Fruit fly (Drosophila melanogaster) whole organism, adult: ENCODE data around the gene CG18088.

ENCODE experiments used
- CG11617 ChIP-seq: fragments of 200-800 bp; sonication (Bioruptor generic); optimal IDR thresholded peaks from 2 replicates; lab custom pipeline; 2017; ENCODE audit warnings: mild to moderate bottlenecking, missing biosample characterization, missing genetic modification reagents, missing genetic modification characterization
- CG12768 ChIP-seq: fragments of 200-800 bp; sonication (Bioruptor generic); optimal IDR thresholded peaks from 2 replicates; lab custom pipeline; 2017; ENCODE audit warnings: missing biosample characterization, missing genetic modification characterization, mild to moderate bottlenecking, moderate library complexity, missing genetic modification reagents
- CG14711 ChIP-seq: fragments of 200-800 bp; sonication (Bioruptor generic); optimal IDR thresholded peaks from 2 replicates; lab custom pipeline; 2018; ENCODE audit warnings: missing biosample characterization, mild to moderate bottlenecking, missing genetic modification characterization, moderate library complexity
- CG1620 ChIP-seq: fragments of 200-800 bp; sonication (Bioruptor generic); optimal IDR thresholded peaks from 2 replicates; lab custom pipeline; 2016; ENCODE audit warnings: missing biosample characterization, missing genetic modification characterization
- CG33017 ChIP-seq: fragments of 200-800 bp; sonication (Bioruptor generic); optimal IDR thresholded peaks from 2 replicates; lab custom pipeline; 2018; ENCODE audit warnings: missing biosample characterization, mild to moderate bottlenecking, missing genetic modification characterization, moderate library complexity
- CG7101 ChIP-seq: fragments of 200-800 bp; sonication (Bioruptor generic); optimal IDR thresholded peaks from 2 replicates; lab custom pipeline; 2018; ENCODE audit warnings: missing biosample characterization, mild to moderate bottlenecking, missing genetic modification characterization, moderate library complexity
- Hr96 ChIP-seq: fragments of 200-800 bp; sonication (Bioruptor generic); optimal IDR thresholded peaks from 2 replicates; lab custom pipeline; 2016; ENCODE audit warnings: missing biosample characterization, missing genetic modification characterization
- Mnt ChIP-seq: fragments of 200-800 bp; sonication (Bioruptor generic); optimal IDR thresholded peaks from 2 replicates; lab custom pipeline; 2016; ENCODE audit warnings: missing biosample characterization, mild to moderate bottlenecking, missing genetic modification characterization
- kay ChIP-seq: fragments of 200-800 bp; sonication (Bioruptor generic); peaks from one replicate; lab custom pipeline; 2016; ENCODE audit warnings: missing biosample characterization, missing genetic modification characterization, borderline replicate concordance
- ovo ChIP-seq: fragments of 200-800 bp; sonication (Bioruptor generic); optimal IDR thresholded peaks from 2 replicates; lab custom pipeline; 2016; ENCODE audit warnings: missing biosample characterization, missing genetic modification characterization
- pad ChIP-seq: fragments of 200-800 bp; sonication (Bioruptor generic); optimal IDR thresholded peaks from 3 replicates; lab custom pipeline; 2017; ENCODE audit warnings: missing biosample characterization, missing genetic modification characterization, mild to moderate bottlenecking, moderate library complexity, missing genetic modification reagents
- tj ChIP-seq: fragments of 200-800 bp; sonication (Bioruptor generic); optimal IDR thresholded peaks from 3 replicates; lab custom pipeline; 2017; ENCODE audit warnings: missing biosample characterization, mild to moderate bottlenecking, missing genetic modification characterization, moderate library complexity
- toe ChIP-seq: fragments of 200-800 bp; sonication (Bioruptor generic); optimal IDR thresholded peaks from 2 replicates; lab custom pipeline; 2016; ENCODE audit warnings: missing biosample characterization, missing genetic modification characterization

- TF ChIP-seq CG12768 (GFP tag; lab: Kevin White, UChicago), result no peak
- peak; percentile 64 for TF ChIP-seq kay (GFP tag; lab: Kevin White, UChicago)
- no peak for TF ChIP-seq CG7101 (tag; lab: Kevin White, UChicago)
- TF ChIP-seq Mnt, result peak; percentile 80
- peak; percentile 9 for TF ChIP-seq CG33017 (tag; lab: Kevin White, UChicago)
- no peak for TF ChIP-seq Hr96 (GFP tag; lab: Kevin White, UChicago)
- no peak for TF ChIP-seq ovo
- no peak for TF ChIP-seq tj (GFP tag; lab: Kevin White, UChicago)
- no peak for TF ChIP-seq CG14711 (tag; lab: Kevin White, UChicago)
- TF ChIP-seq CG11617 (GFP tag; lab: Kevin White, UChicago), result no peak
- no peak for TF ChIP-seq pad (GFP tag; lab: Kevin White, UChicago)
- TF ChIP-seq CG1620 (GFP tag; lab: Kevin White, UChicago), result no peak
- peak; percentile 11 for TF ChIP-seq toe (GFP tag; lab: Kevin White, UChicago)
These were observed 24.2 kb upstream of the CG18088 start, which contains the start of gene CG9515 for dm6 chr2L:8943110-8943509.
